Worm (Caenorhabditis elegans) whole organism, L4 larva: ENCODE results near the gene cyn-16.

ENCODE experiments used
- D1046.2 ChIP-seq: fragments of 200-800 bp; sonication (Bioruptor generic); IDR thresholded peaks from 2 replicates; pipeline ENCODE4 v1.3.6; 2022; ENCODE audit warnings: missing genetic modification characterization, missing compliant biosample characterization
- F44E2.7 ChIP-seq: fragments of 200-800 bp; sonication (Bioruptor generic); IDR thresholded peaks from 2 replicates; pipeline ENCODE4 v2.1.2; 2022; ENCODE audit warnings: missing genetic modification characterization, missing compliant biosample characterization
- R02D3.7 ChIP-seq: fragments of 150-350 bp; sonication (generic microtip); optimal IDR thresholded peaks from 3 replicates; lab custom pipeline; 2014; ENCODE audit warnings: missing biosample characterization, missing genetic modification characterization
- Y105C5A.15 ChIP-seq: fragments of 200-800 bp; sonication (Bioruptor generic); IDR thresholded peaks from 2 replicates; pipeline ENCODE4 v1.3.6; 2022; ENCODE audit warnings: missing genetic modification characterization, missing compliant biosample characterization
- Y5F2A.4 ChIP-seq: fragments of 200-800 bp; sonication (Bioruptor generic); optimal IDR thresholded peaks from 2 replicates; lab custom pipeline; 2018; ENCODE audit warnings: mild to moderate bottlenecking, missing genetic modification characterization, missing compliant biosample characterization
- Y75B8A.6 ChIP-seq: fragments of 200-800 bp; sonication (Bioruptor generic); IDR thresholded peaks from 2 replicates; pipeline ENCODE4 v1.3.6; 2022; ENCODE audit warnings: missing genetic modification reagents, missing genetic modification characterization, missing compliant biosample characterization
- ZK337.2 ChIP-seq: fragments of 200-800 bp; sonication (Bioruptor generic); IDR thresholded peaks from 2 replicates; pipeline ENCODE4 v1.3.6; 2022; ENCODE audit warnings: missing genetic modification reagents, missing genetic modification characterization, missing compliant biosample characterization
- aha-1 ChIP-seq: fragments of 150-350 bp; peaks from one replicate; lab custom pipeline; 2014; ENCODE audit warnings: missing biosample characterization, missing genetic modification characterization
- ceh-20 ChIP-seq: fragments of 200-800 bp; sonication (Bioruptor generic); IDR thresholded peaks from 2 replicates; pipeline ENCODE4 v1.3.6; 2022; ENCODE audit warnings: missing genetic modification reagents, missing genetic modification characterization, missing compliant biosample characterization
- ceh-28 ChIP-seq: fragments of 150-350 bp; optimal IDR thresholded peaks from 2 replicates; lab custom pipeline; 2014; ENCODE audit warnings: missing biosample characterization, missing genetic modification reagents, missing genetic modification characterization
- ceh-32 ChIP-seq: sonication (generic microtip); optimal IDR thresholded peaks from 2 replicates; lab custom pipeline; 2016; ENCODE audit warnings: mild to moderate bottlenecking, missing genetic modification characterization, missing compliant biosample characterization; ENCODE audit not compliant: poor library complexity
- ceh-62 ChIP-seq: sonication (generic microtip); optimal IDR thresholded peaks from 2 replicates; lab custom pipeline; 2017; ENCODE audit warnings: missing biosample characterization, missing genetic modification characterization
- ceh-82 ChIP-seq: sonication (generic microtip); optimal IDR thresholded peaks from 2 replicates; lab custom pipeline; 2017; ENCODE audit warnings: missing biosample characterization, missing genetic modification characterization
- ces-1 ChIP-seq: fragments of 150-350 bp; sonication (generic microtip); optimal IDR thresholded peaks from 4 replicates; lab custom pipeline; 2014; ENCODE audit warnings: missing biosample characterization, missing genetic modification reagents, missing genetic modification characterization
- daf-16 ChIP-seq, 3 experiments: sonication (generic microtip); optimal IDR thresholded peaks; 2 replicates each; lab custom pipeline; 2016 to 2017; ENCODE audit warnings: missing genetic modification characterization in 3 of 3, missing genetic modification reagents in 3 of 3, mild to moderate bottlenecking in 2 of 3, missing compliant biosample characterization in 2 of 3, missing biosample characterization in 1 of 3, moderate library complexity in 1 of 3
- daf-19 ChIP-seq: fragments of 200-800 bp; sonication (Bioruptor generic); conservative IDR thresholded peaks from 2 replicates; pipeline ENCODE4 v1.3.6; 2022; ENCODE audit warnings: missing genetic modification characterization, missing compliant biosample characterization
- daf-8 ChIP-seq: fragments of 200-800 bp; sonication (Bioruptor generic); IDR thresholded peaks from 2 replicates; pipeline ENCODE4 v1.3.6; 2022; ENCODE audit warnings: missing genetic modification characterization, missing compliant biosample characterization
- dmd-6 ChIP-seq: fragments of 200-800 bp; sonication (Bioruptor generic); IDR thresholded peaks from 2 replicates; pipeline ENCODE4 v1.3.6; 2022; ENCODE audit warnings: missing genetic modification reagents, missing genetic modification characterization, missing compliant biosample characterization
- dpl-1 ChIP-seq: fragments of 150-350 bp; optimal IDR thresholded peaks from 2 replicates; lab custom pipeline; 2014; ENCODE audit warnings: missing biosample characterization, missing genetic modification reagents, missing genetic modification characterization
- dve-1 ChIP-seq: sonication (generic microtip); optimal IDR thresholded peaks from 2 replicates; lab custom pipeline; 2017; ENCODE audit warnings: antibody characterized with exemption, mild to moderate bottlenecking, missing genetic modification characterization, missing compliant biosample characterization; ENCODE audit not compliant: insufficient read depth
- egl-27 ChIP-seq: sonication (generic microtip); optimal IDR thresholded peaks from 3 replicates; lab custom pipeline; 2017; ENCODE audit warnings: missing biosample characterization, missing genetic modification reagents, missing genetic modification characterization
- hlh-11 ChIP-seq: fragments of 200-800 bp; sonication (Bioruptor generic); optimal IDR thresholded peaks from 2 replicates; lab custom pipeline; 2018; ENCODE audit warnings: mild to moderate bottlenecking, missing genetic modification characterization, missing compliant biosample characterization
- hlh-30 ChIP-seq: sonication (generic microtip); optimal IDR thresholded peaks from 2 replicates; lab custom pipeline; 2017; ENCODE audit warnings: antibody characterized with exemption, mild to moderate bottlenecking, missing genetic modification characterization, missing compliant biosample characterization; ENCODE audit not compliant: insufficient read depth
- jun-1 ChIP-seq: fragments of 150-350 bp; optimal IDR thresholded peaks from 2 replicates; lab custom pipeline; 2014; ENCODE audit warnings: missing biosample characterization, missing genetic modification reagents, missing genetic modification characterization
- lin-1 ChIP-seq: fragments of 200-800 bp; sonication (Bioruptor generic); IDR thresholded peaks from 2 replicates; pipeline ENCODE4 v1.3.6; 2022; ENCODE audit warnings: missing genetic modification reagents, missing genetic modification characterization, missing compliant biosample characterization
- lin-13 ChIP-seq: fragments of 150-350 bp; optimal IDR thresholded peaks from 2 replicates; lab custom pipeline; 2014; ENCODE audit warnings: missing biosample characterization, missing genetic modification reagents, missing genetic modification characterization
- lin-38 ChIP-seq: fragments of 200-800 bp; sonication (Bioruptor generic); IDR thresholded peaks from 2 replicates; pipeline ENCODE4 v1.3.6; 2022; ENCODE audit warnings: missing genetic modification reagents, missing genetic modification characterization, missing compliant biosample characterization
- lsy-2 ChIP-seq, 2 experiments: fragments of 150-350 bp in 1 of 2; sonication (generic microtip) in 1 of 2; optimal IDR thresholded peaks; 2 replicates each; lab custom pipeline; 2014 to 2017; ENCODE audit warnings: missing biosample characterization in 2 of 2, missing genetic modification characterization in 2 of 2
- madf-9 ChIP-seq: fragments of 200-800 bp; sonication (Bioruptor generic); conservative IDR thresholded peaks from 2 replicates; pipeline ENCODE4 v1.3.6; 2022; ENCODE audit warnings: missing genetic modification reagents, missing genetic modification characterization, missing compliant biosample characterization
- mdl-1 ChIP-seq, 2 experiments: fragments of 150-350 bp in 1 of 2; sonication (generic microtip) in 1 of 2; optimal IDR thresholded peaks; 2 replicates each; lab custom pipeline; 2014 to 2017; ENCODE audit warnings: missing biosample characterization in 2 of 2, missing genetic modification characterization in 2 of 2
- mxl-2 ChIP-seq: fragments of 200-800 bp; sonication (Bioruptor generic); conservative IDR thresholded peaks from 2 replicates; pipeline ENCODE4 v1.3.6; 2022; ENCODE audit warnings: missing genetic modification reagents, missing genetic modification characterization, missing compliant biosample characterization
- nhr-28 ChIP-seq: fragments of 150-350 bp; optimal IDR thresholded peaks from 2 replicates; lab custom pipeline; 2014; ENCODE audit warnings: missing biosample characterization, missing genetic modification characterization
- nhr-41 ChIP-seq: fragments of 200-800 bp; sonication (Bioruptor generic); IDR thresholded peaks from 2 replicates; pipeline ENCODE4 v1.3.6; 2022; ENCODE audit warnings: missing genetic modification reagents, missing genetic modification characterization, missing compliant biosample characterization
- nhr-42 ChIP-seq: fragments of 200-800 bp; sonication (Bioruptor generic); IDR thresholded peaks from 2 replicates; pipeline ENCODE4 v1.3.6; 2022; ENCODE audit warnings: missing genetic modification characterization, missing compliant biosample characterization
- nhr-6 ChIP-seq: fragments of 150-350 bp; optimal IDR thresholded peaks from 2 replicates; lab custom pipeline; 2014; ENCODE audit warnings: missing biosample characterization, missing genetic modification characterization
- nhr-76 ChIP-seq: fragments of 150-350 bp; optimal IDR thresholded peaks from 2 replicates; lab custom pipeline; 2014; ENCODE audit warnings: missing biosample characterization, missing genetic modification characterization
- pha-4 ChIP-seq, 2 experiments: fragments of 150-350 bp in 1 of 2; fragments of 200-800 bp in 1 of 2; sonication (Bioruptor generic) in 1 of 2; IDR thresholded peaks in 1 of 2; optimal IDR thresholded peaks in 1 of 2; 2 replicates each; pipeline versions ENCODE4 v1.3.6 to Lab custom; 2014 to 2022; ENCODE audit warnings: missing genetic modification characterization in 2 of 2, missing genetic modification reagents in 2 of 2, missing biosample characterization in 1 of 2, missing compliant biosample characterization in 1 of 2
- pqm-1 ChIP-seq: sonication (generic microtip); optimal IDR thresholded peaks from 2 replicates; lab custom pipeline; 2017; ENCODE audit warnings: missing biosample characterization, missing genetic modification characterization
- rbr-2 ChIP-seq: sonication (generic microtip); optimal IDR thresholded peaks from 2 replicates; lab custom pipeline; 2016; ENCODE audit warnings: missing genotype, missing genetic modification characterization, missing compliant biosample characterization
- skn-1 ChIP-seq: fragments of 150-350 bp; optimal IDR thresholded peaks from 2 replicates; lab custom pipeline; 2014; ENCODE audit warnings: missing biosample characterization, missing genetic modification characterization
- snpc-1.2 ChIP-seq: fragments of 200-800 bp; sonication (Bioruptor generic); IDR thresholded peaks from 2 replicates; pipeline ENCODE4 v1.3.6; 2022; ENCODE audit warnings: missing genetic modification reagents, missing genetic modification characterization, missing compliant biosample characterization
- snpc-4 ChIP-seq: fragments of 150-350 bp; optimal IDR thresholded peaks from 2 replicates; lab custom pipeline; 2014; ENCODE audit warnings: missing biosample characterization, missing genetic modification characterization
- tag-97 ChIP-seq: fragments of 200-800 bp; sonication (Bioruptor generic); IDR thresholded peaks from 2 replicates; pipeline ENCODE4 v1.3.6; 2022; ENCODE audit warnings: missing genetic modification characterization, missing compliant biosample characterization
- tra-1 ChIP-seq: fragments of 200-800 bp; sonication (Bioruptor generic); IDR thresholded peaks from 2 replicates; pipeline ENCODE4 v1.3.6; 2022; ENCODE audit warnings: missing genetic modification reagents, missing genetic modification characterization, missing compliant biosample characterization
- zfp-2 ChIP-seq: sonication (generic microtip); optimal IDR thresholded peaks from 2 replicates; lab custom pipeline; 2016; ENCODE audit warnings: mild to moderate bottlenecking, missing genetic modification characterization, missing compliant biosample characterization
- zfp-3 ChIP-seq: fragments of 200-800 bp; sonication (Bioruptor generic); conservative IDR thresholded peaks from 2 replicates; pipeline ENCODE4 v1.3.6; 2022; ENCODE audit warnings: missing genetic modification reagents, missing genetic modification characterization, missing compliant biosample characterization
- zip-2 ChIP-seq: fragments of 150-350 bp; optimal IDR thresholded peaks from 2 replicates; lab custom pipeline; 2014; ENCODE audit warnings: missing biosample characterization, missing genetic modification characterization
- ztf-11 ChIP-seq: fragments of 150-350 bp; optimal IDR thresholded peaks from 2 replicates; lab custom pipeline; 2014; ENCODE audit warnings: missing biosample characterization, missing genetic modification characterization
- ztf-7 ChIP-seq: fragments of 150-350 bp; optimal IDR thresholded peaks from 2 replicates; lab custom pipeline; 2014; ENCODE audit warnings: missing biosample characterization, missing genetic modification characterization

The cyn-16 gene

ce11 chrII:12064680-12065135, 28.2 kb upstream of the cyn-16 start, which contains the start of gene arrd-8 (continued):
- TF ChIP-seq daf-16 (GFP tag; optimal IDR thresholded peaks at IDR 0.05; lab: Kevin White, UChicago) (no peak), daf-16 (tag; optimal IDR thresholded peaks at IDR 0.05; lab: Kevin White, UChicago) (peak; percentile 85), lsy-2 (tag; optimal IDR thresholded peaks at IDR 0.05; lab: Kevin White, UChicago) (peak in 1 of 2 experiments; percentile 10), ces-1 (GFP tag; lab: Kevin White, UChicago) (no peak), dpl-1 (GFP tag; lab: Kevin White, UChicago) (no peak)

- TF ChIP-seq ceh-32 (tag; lab: Kevin White, UChicago) (no peak), mdl-1 (tag; optimal IDR thresholded peaks at IDR 0.05; lab: Kevin White, UChicago) (no peak), ZK337.2 (GFP tag; lab: Robert Waterston, UW) (no peak), lsy-2 (tag; optimal IDR thresholded peaks at IDR 0.05; lab: Kevin White, UChicago) (no peak), ztf-7 (tag; lab: Kevin White, UChicago) (no peak), skn-1 (tag; lab: Kevin White, UChicago) (no peak), pha-4 (GFP tag; IDR thresholded peaks at IDR 0.05; lab: Robert Waterston, UW) (no peak), pha-4 (tag; optimal IDR thresholded peaks at IDR 0.05; lab: Kevin White, UChicago) (no peak), F44E2.7 (no peak), ces-1 (GFP tag; lab: Kevin White, UChicago) (no peak), hlh-30 (tag; lab: Kevin White, UChicago) (no peak), nhr-42 (GFP tag; lab: Robert Waterston, UW) (no peak), nhr-28 (tag; lab: Kevin White, UChicago) (peak; percentile 41), nhr-6 (tag; lab: Kevin White, UChicago) (no peak), snpc-1.2 (GFP tag; lab: Robert Waterston, UW) (no peak), zfp-3 (no peak), nhr-76 (tag; lab: Kevin White, UChicago) (no peak), zfp-2 (no peak), ceh-20 (GFP tag; lab: Robert Waterston, UW) (no peak), snpc-4 (tag; lab: Kevin White, UChicago) (no peak), Y75B8A.6 (no peak), dve-1 (tag; lab: Kevin White, UChicago) (peak; percentile 33), ceh-28 (no peak), rbr-2 (tag; lab: Kevin White, UChicago) (no peak), lin-38 (GFP tag; lab: Robert Waterston, UW) (no peak), R02D3.7 (no peak), mxl-2 (no peak), ceh-82 (tag; lab: Kevin White, UChicago) (no peak), zip-2 (no peak), tra-1 (GFP tag; lab: Robert Waterston, UW) (no peak), lin-13 (GFP tag; lab: Kevin White, UChicago) (no peak), Y105C5A.15 (no peak), daf-8 (GFP tag; lab: Robert Waterston, UW) (no peak), D1046.2 (no peak), nhr-41 (GFP tag; lab: Robert Waterston, UW) (no peak), aha-1 (tag; lab: Kevin White, UChicago) (no peak), ceh-62 (no peak), madf-9 (no peak), dmd-6 (GFP tag; lab: Robert Waterston, UW) (peak; percentile 43; the same call in 1 of the 2 replicates), ztf-11 (tag; lab: Kevin White, UChicago) (no peak), pqm-1 (tag; lab: Kevin White, UChicago) (peak; percentile 91), Y5F2A.4 (GFP tag; lab: Kevin White, UChicago) (no peak), jun-1 (tag; lab: Kevin White, UChicago) (no peak), hlh-11 (tag; lab: Kevin White, UChicago) (peak; percentile 14), daf-19 (GFP tag; lab: Robert Waterston, UW) (no peak), lin-1 (no peak), egl-27 (tag; lab: Kevin White, UChicago) (no peak), daf-16 (GFP tag; optimal IDR thresholded peaks at IDR 0.05; lab: Kevin White, UChicago) (no peak), daf-16 (tag; optimal IDR thresholded peaks at IDR 0.05; lab: Kevin White, UChicago) (peak; percentile 48), tag-97 (GFP tag; lab: Robert Waterston, UW) (no peak)
Observed at ce11 chrII:12063076-12063475, 26.5 kb upstream of the cyn-16 start.
